Fruit fly (Drosophila melanogaster): Measurements from ENCODE around the gene CG4267.

DNA sequence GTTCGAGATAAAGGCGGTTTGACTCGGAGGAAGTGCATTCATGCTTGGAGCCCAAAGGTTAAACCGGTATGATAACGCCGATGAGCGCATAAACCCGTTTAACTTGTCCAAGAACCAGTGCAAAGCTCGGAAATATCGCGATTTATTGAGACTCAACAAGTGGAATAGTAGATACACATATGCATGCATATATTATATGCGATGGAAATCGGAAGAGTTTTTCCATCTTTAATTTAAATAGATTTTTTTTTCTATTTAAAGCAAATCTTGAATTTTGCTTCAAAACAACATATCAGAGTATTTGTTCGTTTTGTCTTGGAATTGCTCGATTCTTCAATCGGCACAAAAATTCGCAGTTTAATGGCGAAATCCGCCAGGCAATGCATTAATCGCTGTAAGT, 19.8 kb upstream of the CG4267 start:
- TF ChIP-seq CG33017 (tag; optimal IDR thresholded peaks at IDR 0.05) (no peak), CG1620 (GFP tag; optimal IDR thresholded peaks at IDR 0.05) (no peak), CG12768 (GFP tag; optimal IDR thresholded peaks at IDR 0.05) (no peak)
